Fruit fly (Drosophila melanogaster): ENCODE data around the gene CG42507.

CG42507 gene

DNA sequence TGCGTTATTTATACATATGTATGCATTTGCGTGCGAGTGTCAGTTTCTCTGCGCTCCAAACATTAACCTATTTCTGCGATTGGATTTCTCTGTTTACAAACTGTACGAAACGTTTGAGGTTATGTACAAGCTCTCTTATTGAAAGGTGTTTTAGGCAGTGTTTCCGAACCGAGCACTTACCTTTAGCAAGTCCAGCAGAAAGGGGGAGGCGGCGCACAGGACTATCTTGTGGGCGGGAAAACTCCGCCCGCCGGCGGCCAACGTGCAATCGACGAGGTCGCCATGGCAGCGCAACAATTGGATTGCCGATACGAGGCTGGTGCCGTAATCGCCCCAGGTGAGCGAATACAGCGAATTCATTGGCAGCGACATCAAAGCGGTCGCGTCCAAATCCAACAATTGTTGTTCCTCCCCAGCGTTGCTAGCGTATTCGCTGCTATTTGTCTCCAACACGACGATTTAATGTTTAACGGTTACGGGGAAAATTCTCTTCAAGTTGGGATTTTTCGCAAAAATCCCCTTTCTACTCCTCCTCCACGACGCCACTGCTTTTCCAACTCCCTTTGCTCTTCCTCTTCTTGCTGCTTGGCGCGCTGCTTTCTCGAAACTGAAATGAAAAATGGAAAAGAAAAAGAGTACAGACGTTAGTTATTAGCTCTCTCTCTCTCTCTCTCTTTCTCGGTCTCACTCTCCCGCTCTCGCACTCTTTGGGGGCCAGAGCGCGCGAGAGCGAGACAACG is 868 bp downstream of the CG42507 start:
- TF ChIP-seq CG17801 (GFP tag; optimal IDR thresholded peaks at IDR 0.05; ENCODE audit: partially characterized antibody), result peak; percentile 61

DNA sequence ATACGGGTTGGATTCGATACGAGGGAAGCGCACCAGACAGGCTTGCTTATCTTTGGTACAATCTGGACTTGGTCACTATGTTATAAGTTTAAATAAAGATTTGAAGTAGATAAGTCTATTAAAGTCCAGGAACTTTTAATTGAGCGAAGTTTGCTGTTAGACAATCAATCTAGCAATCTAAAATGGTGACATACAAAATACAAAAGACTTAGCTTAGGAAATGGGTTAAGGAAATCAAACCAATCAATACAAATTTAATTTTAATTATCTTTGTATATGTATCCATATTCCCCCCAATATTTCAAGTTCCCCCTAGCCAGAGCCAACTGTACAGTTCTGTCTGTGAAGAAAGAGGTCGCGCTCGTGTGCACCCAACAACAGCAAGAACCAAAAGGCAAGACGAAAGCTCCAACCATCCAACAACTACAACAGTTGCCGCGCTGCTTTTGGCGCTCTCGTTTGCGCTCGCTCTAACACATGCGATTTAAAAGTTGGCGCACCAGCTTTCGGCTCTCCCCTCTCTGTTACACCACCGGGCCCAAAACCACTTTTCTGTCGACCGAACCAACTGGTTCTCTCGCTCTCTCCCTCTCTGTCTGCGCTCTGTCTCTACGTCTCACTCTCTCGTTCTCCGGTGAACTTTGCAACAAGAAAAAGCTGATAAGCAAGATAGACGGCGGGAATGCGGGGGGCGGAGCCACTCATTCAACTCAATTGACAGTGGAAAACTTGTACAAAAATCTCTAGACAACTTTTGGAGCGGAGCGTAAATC is 1.6 kb downstream of the CG42507 start:
- peak; percentile 7 for TF ChIP-seq CG17801 (GFP tag; optimal IDR thresholded peaks at IDR 0.05; ENCODE audit: partially characterized antibody)

dm6 chr3L:14755046-14755643 is 2.6 kb downstream of the CG42507 start:
- no peak for TF ChIP-seq CG17801 (GFP tag; optimal IDR thresholded peaks at IDR 0.05; ENCODE audit: partially characterized antibody)

dm6 chr3L:14752816-14753215 is 4.9 kb downstream of the CG42507 start:
- no peak for TF ChIP-seq CG17801 (GFP tag; optimal IDR thresholded peaks at IDR 0.05; ENCODE audit: partially characterized antibody)

DNA sequence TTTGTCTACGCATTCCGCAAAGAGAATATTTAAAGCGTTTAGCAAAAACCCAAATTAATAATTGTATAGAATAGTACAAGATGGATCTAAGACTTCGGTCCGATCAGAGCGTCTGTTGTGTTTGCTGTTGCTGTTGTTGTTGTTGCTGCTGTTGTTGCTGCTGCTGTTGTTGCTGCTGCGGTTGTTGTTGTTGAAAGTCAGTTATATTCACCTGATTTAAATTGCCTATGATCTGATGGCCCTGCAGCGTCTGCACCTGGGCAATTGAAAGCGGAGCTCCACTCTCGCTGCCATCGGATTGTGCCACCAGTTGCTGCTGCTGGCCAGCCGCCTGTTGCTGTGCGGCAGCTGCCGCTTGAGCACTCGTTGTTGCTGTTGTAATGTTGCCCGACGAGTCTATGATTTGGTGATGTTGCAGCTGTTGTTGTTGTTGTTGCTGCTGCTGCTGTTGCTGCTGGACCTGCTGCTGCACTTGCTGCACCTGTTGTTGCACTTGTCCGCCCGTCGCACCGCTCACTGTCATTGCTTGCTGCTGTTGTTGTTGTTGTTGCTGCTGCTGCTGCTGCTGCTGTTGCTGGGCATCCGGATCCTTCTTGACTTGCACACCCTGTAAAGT is 6.6 kb downstream of the CG42507 start:
- no peak for TF ChIP-seq CG17801 (GFP tag; optimal IDR thresholded peaks at IDR 0.05; ENCODE audit: partially characterized antibody)

DNA sequence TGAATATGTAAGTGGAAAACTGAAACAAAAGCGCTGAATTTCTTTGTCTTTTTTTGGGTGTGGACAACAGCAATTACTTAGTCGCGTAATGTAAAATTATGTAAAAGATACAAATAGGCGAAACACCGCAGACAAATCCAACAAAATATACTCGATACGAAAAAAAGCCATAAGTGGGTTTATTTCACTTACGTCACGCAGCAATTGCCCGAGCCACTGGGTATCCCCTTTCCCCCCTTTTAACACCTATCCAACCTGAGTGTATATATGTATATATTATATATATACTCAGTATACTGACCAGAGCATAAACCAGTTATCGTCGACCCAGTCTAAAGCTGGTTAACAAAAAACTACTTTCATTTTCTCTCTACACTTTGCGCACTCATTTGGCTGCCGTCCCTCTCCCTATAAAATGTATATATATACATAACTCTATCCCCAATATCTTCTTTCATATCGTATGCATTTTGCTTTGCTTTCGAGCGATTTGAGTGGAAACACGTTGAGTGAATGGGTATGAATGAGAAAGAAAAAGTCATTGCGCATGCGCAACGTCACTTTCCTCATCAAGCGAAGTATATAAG is 14.6 kb downstream of the CG42507 start:
- no peak for TF ChIP-seq CG17801 (GFP tag; optimal IDR thresholded peaks at IDR 0.05; ENCODE audit: partially characterized antibody)

DNA sequence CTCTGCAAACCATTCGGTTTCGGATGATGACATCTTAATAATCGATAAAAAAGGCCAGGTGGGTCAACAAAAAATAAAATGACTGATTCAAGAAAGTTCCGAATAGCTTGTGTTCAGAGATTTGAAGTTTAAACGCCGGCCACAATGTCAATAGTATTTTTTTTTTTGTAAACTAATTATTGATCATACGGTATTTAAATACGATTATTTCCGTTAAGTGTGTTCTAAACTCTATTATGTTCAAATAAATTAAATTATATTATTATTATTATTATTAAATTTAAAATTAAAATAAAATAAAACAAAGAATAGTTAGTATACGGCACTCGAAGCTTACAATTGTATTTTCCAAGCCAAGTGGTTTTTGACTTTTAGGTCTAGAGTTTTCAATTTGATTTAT is 24.3 kb downstream of the CG42507 start, which contains the start of gene CG13471:
Gene CG13471, minus strand, starts transcription at position 101 of the 400 bp plus-strand sequence.
- no peak for TF ChIP-seq CG17801 (GFP tag; optimal IDR thresholded peaks at IDR 0.05; ENCODE audit: partially characterized antibody)

dm6 chr3L:14731790-14732189 is 26.0 kb downstream of the CG42507 start:
- TF ChIP-seq CG17801 (GFP tag; optimal IDR thresholded peaks at IDR 0.05; ENCODE audit: partially characterized antibody), result no peak

dm6 chr3L:14728460-14728859 is 29.3 kb downstream of the CG42507 start, which contains the start of gene CG13473:
CG13473 (plus strand) TSS chr3L:14728760.
- TF ChIP-seq CG17801 (GFP tag; optimal IDR thresholded peaks at IDR 0.05; ENCODE audit: partially characterized antibody), result no peak

DNA sequence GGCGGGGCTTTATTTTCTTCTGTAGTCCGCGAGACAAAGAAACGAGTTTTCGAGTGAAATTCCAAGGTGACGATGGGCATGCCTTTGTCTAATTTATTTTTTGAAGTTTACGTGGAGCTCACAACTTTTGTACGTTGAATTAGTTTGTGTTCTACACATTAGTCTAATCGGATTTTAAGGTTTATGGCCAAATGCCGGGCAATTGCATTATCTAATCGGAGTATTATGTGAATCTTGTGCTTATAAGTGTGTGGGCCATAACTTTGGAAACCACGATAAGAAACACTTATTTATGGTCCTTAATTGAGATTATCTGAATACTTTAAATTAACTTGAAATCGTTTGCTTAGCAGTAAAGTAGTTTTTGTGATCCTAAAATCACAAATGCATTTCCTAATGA is 45.0 kb downstream of the CG42507 start:
- TF ChIP-seq CG17801 (GFP tag; optimal IDR thresholded peaks at IDR 0.05; ENCODE audit: partially characterized antibody), result no peak

- no peak for TF ChIP-seq CG17801 (GFP tag; optimal IDR thresholded peaks at IDR 0.05; ENCODE audit: partially characterized antibody)
These were observed 49.7 kb downstream of the CG42507 start for dm6 chr3L:14708053-14708452.

DNA sequence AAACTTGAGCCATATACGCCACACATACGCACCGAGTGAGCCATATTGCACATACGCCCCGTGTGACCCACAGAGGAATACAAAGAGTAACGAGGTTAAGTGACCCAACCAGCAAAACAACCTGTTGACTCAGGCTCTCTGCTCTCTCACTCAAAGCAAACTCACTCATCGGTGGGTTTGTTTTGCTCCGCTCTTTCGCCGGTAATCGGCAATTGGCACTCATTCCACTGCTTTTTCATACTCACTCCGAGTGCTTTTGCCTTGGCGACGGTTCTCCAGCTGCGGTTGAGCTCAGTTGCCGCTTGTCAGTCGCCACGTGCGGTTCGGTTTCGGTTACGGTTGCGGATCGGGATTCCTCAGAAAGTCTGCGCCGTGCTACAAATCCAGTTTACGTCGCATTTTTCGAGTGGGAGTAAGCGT is 51.3 kb downstream of the CG42507 start:
- TF ChIP-seq CG17801 (GFP tag; optimal IDR thresholded peaks at IDR 0.05; ENCODE audit: partially characterized antibody), result peak; percentile 24

- no peak for TF ChIP-seq CG17801 (GFP tag; optimal IDR thresholded peaks at IDR 0.05; ENCODE audit: partially characterized antibody)
These were observed 52.6 kb downstream of the CG42507 start, which contains the start of gene CG13476 for dm6 chr3L:14705164-14705563. CG13476 (plus strand) TSS chr3L:14705464.

DNA sequence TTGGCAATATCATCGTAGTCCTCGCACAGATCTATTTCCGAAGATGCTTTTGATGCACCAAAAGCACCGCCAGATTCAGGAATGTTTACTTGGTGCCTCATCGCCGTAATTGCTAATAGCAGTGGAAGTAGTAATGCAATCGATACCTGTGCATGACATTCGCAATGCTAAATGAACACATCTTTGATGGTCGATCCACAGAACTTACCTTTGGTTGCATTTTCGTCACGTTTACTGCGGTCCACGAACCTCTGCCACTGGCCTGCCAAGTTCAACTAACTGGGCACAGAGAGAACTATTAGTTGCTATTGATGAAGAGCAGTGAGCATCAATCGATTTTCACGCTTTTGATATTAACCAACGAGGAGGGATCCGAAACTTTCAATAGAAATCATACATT is 56.2 kb downstream of the CG42507 start, which contains the start of gene CG17177:
Gene CG17177, minus strand, starts transcription at position 101 of the 400 bp plus-strand sequence.
- TF ChIP-seq CG17801 (GFP tag; optimal IDR thresholded peaks at IDR 0.05; ENCODE audit: partially characterized antibody), result no peak
